Fruit fly (Drosophila melanogaster) whole organism, embryonic: ENCODE measurements around the gene smg.

Source experiments
- ATbp ChIP-seq: fragments of 200-800 bp; sonication (Bioruptor generic); optimal IDR thresholded peaks from 2 replicates; lab custom pipeline; 2017; ENCODE audit warnings: missing biosample characterization, mild to moderate bottlenecking, missing genetic modification characterization, missing genetic modification reagents
- Bdp1 ChIP-seq: fragments of 200-800 bp; sonication (Bioruptor generic); optimal IDR thresholded peaks from 3 replicates; lab custom pipeline; 2016; ENCODE audit warnings: missing biosample characterization, missing genetic modification characterization
- CG11093 ChIP-seq: fragments of 200-800 bp; sonication (Bioruptor generic); IDR thresholded peaks from 3 replicates; pipeline ENCODE4 v1.3.6; 2022; ENCODE audit warnings: missing biosample characterization, missing genetic modification characterization
- CG11398 ChIP-seq: fragments of 200-800 bp; sonication (Bioruptor generic); optimal IDR thresholded peaks from 2 replicates; lab custom pipeline; 2016; ENCODE audit warnings: missing biosample characterization, missing genetic modification characterization
- CG13894 ChIP-seq: fragments of 200-800 bp; sonication (Bioruptor generic); optimal IDR thresholded peaks from 3 replicates; lab custom pipeline; 2018; ENCODE audit warnings: missing biosample characterization, mild to moderate bottlenecking, missing genetic modification characterization, moderate library complexity
- CG14710 ChIP-seq: fragments of 200-800 bp; sonication (Bioruptor generic); optimal IDR thresholded peaks from 3 replicates; lab custom pipeline; 2019; ENCODE audit warnings: missing biosample characterization, mild to moderate bottlenecking, missing genetic modification characterization, moderate library complexity
- CG16863 ChIP-seq: fragments of 200-800 bp; sonication (Bioruptor generic); optimal IDR thresholded peaks from 3 replicates; lab custom pipeline; 2016; ENCODE audit warnings: missing biosample characterization, missing genetic modification characterization
- CG17802 ChIP-seq: fragments of 200-800 bp; sonication (Bioruptor generic); optimal IDR thresholded peaks from 2 replicates; lab custom pipeline; 2018; ENCODE audit warnings: missing biosample characterization, mild to moderate bottlenecking, missing genetic modification characterization, moderate library complexity
- CG18599 ChIP-seq: fragments of 200-800 bp; sonication (Bioruptor generic); optimal IDR thresholded peaks from 3 replicates; lab custom pipeline; 2017; ENCODE audit warnings: missing biosample characterization, missing genetic modification characterization, mild to moderate bottlenecking, moderate library complexity, missing genetic modification reagents
- CG31365 ChIP-seq: fragments of 200-800 bp; sonication (Bioruptor generic); optimal IDR thresholded peaks from 2 replicates; lab custom pipeline; 2018; ENCODE audit warnings: missing biosample characterization, mild to moderate bottlenecking, missing genetic modification characterization
- CG3163 ChIP-seq: fragments of 200-800 bp; sonication (Bioruptor generic); optimal IDR thresholded peaks from 3 replicates; lab custom pipeline; 2016; ENCODE audit warnings: missing biosample characterization, missing genetic modification characterization
- CG32532 ChIP-seq: fragments of 200-800 bp; sonication (Bioruptor generic); IDR thresholded peaks from 2 replicates; pipeline ENCODE4 v1.3.6; 2022; ENCODE audit warnings: missing biosample characterization, missing genetic modification characterization
- CG34224 ChIP-seq: fragments of 200-800 bp; sonication (Bioruptor generic); IDR thresholded peaks from 3 replicates; pipeline ENCODE4 v1.3.6; 2022; ENCODE audit warnings: missing biosample characterization, missing genetic modification characterization; ENCODE audit not compliant: partially characterized antibody
- CG4424 ChIP-seq: fragments of 200-800 bp; sonication (Bioruptor generic); optimal IDR thresholded peaks from 3 replicates; lab custom pipeline; 2016; ENCODE audit warnings: missing biosample characterization, missing genetic modification characterization
- CG5180 ChIP-seq: fragments of 200-800 bp; sonication (Bioruptor generic); optimal IDR thresholded peaks from 3 replicates; lab custom pipeline; 2017; ENCODE audit warnings: missing biosample characterization, missing genetic modification characterization, mild to moderate bottlenecking, moderate library complexity, missing genetic modification reagents
- CG6254 ChIP-seq: fragments of 200-800 bp; sonication (Bioruptor generic); optimal IDR thresholded peaks from 3 replicates; lab custom pipeline; 2017; ENCODE audit warnings: mild to moderate bottlenecking, missing biosample characterization, missing genetic modification reagents, missing genetic modification characterization
- CG6654 ChIP-seq: fragments of 200-800 bp; sonication (Bioruptor generic); optimal IDR thresholded peaks from 2 replicates; lab custom pipeline; 2017; ENCODE audit warnings: missing biosample characterization, mild to moderate bottlenecking, missing genetic modification characterization
- CG7928 ChIP-seq: fragments of 200-800 bp; sonication (Bioruptor generic); optimal IDR thresholded peaks from 2 replicates; lab custom pipeline; 2017; ENCODE audit warnings: missing biosample characterization, mild to moderate bottlenecking, missing genetic modification characterization
- CG9215 ChIP-seq: fragments of 200-800 bp; sonication (Bioruptor generic); IDR thresholded peaks from 2 replicates; pipeline ENCODE4 v1.3.6; 2022; ENCODE audit warnings: missing biosample characterization, missing genetic modification characterization
- CTCF ChIP-seq: fragments of 200-800 bp; sonication (Bioruptor generic); optimal IDR thresholded peaks from 2 replicates; lab custom pipeline; 2017; ENCODE audit warnings: missing biosample characterization, mild to moderate bottlenecking, missing genetic modification characterization, moderate library complexity
- D19B ChIP-seq: fragments of 200-800 bp; sonication (Bioruptor generic); optimal IDR thresholded peaks from 2 replicates; lab custom pipeline; 2017; ENCODE audit warnings: missing biosample characterization, mild to moderate bottlenecking, missing genetic modification characterization
- Deaf1 ChIP-seq: fragments of 200-800 bp; optimal IDR thresholded peaks from 3 replicates; lab custom pipeline; 2019; ENCODE audit warnings: missing biosample characterization, mild to moderate bottlenecking, missing genetic modification characterization, moderate library complexity
- ERR ChIP-seq: fragments of 200-800 bp; sonication (Bioruptor generic); optimal IDR thresholded peaks from 2 replicates; lab custom pipeline; 2016; ENCODE audit warnings: missing biosample characterization, missing genetic modification characterization
- Ets65A ChIP-seq: fragments of 200-800 bp; sonication (Bioruptor generic); peaks from one replicate; lab custom pipeline; 2016; ENCODE audit warnings: missing biosample characterization, missing genetic modification characterization
- HLHmδ ChIP-seq: fragments of 200-800 bp; sonication (Bioruptor generic); optimal IDR thresholded peaks from 2 replicates; lab custom pipeline; 2018; ENCODE audit warnings: missing biosample characterization, mild to moderate bottlenecking, missing genetic modification characterization, moderate library complexity
- Hmr ChIP-seq: fragments of 200-800 bp; sonication (Bioruptor generic); optimal IDR thresholded peaks from 3 replicates; lab custom pipeline; 2017; ENCODE audit warnings: mild to moderate bottlenecking, missing biosample characterization, missing genetic modification reagents, missing genetic modification characterization
- Lhr ChIP-seq: fragments of 200-800 bp; sonication (Bioruptor generic); optimal IDR thresholded peaks from 3 replicates; lab custom pipeline; 2017; ENCODE audit warnings: mild to moderate bottlenecking, missing biosample characterization, missing genetic modification reagents, missing genetic modification characterization
- Lpt ChIP-seq: fragments of >200 bp; optimal IDR thresholded peaks from 2 replicates; lab custom pipeline; 2018; ENCODE audit warnings: missing biosample characterization, missing genetic modification characterization
- Mad ChIP-seq: fragments of 200-800 bp; sonication (Bioruptor generic); optimal IDR thresholded peaks from 2 replicates; lab custom pipeline; 2016; ENCODE audit warnings: missing biosample characterization, missing genetic modification characterization
- Oli ChIP-seq: fragments of 200-800 bp; sonication (Bioruptor generic); optimal IDR thresholded peaks from 2 replicates; lab custom pipeline; 2018; ENCODE audit warnings: missing biosample characterization, mild to moderate bottlenecking, missing genetic modification characterization, moderate library complexity
- YL-1 ChIP-seq: fragments of 200-800 bp; sonication (Bioruptor generic); optimal IDR thresholded peaks from 3 replicates; lab custom pipeline; 2017; ENCODE audit warnings: missing biosample characterization, mild to moderate bottlenecking, missing genetic modification characterization
- bbx ChIP-seq: fragments of 200-800 bp; sonication (Bioruptor generic); IDR thresholded peaks from 2 replicates; pipeline ENCODE4 v1.3.6; 2022; ENCODE audit warnings: missing biosample characterization, missing genetic modification characterization; ENCODE audit not compliant: partially characterized antibody
- bsh ChIP-seq, 2 experiments: fragments of 200-800 bp; sonication (Bioruptor generic); optimal IDR thresholded peaks; 2 replicates each; lab custom pipeline; 2017 to 2018; ENCODE audit warnings: mild to moderate bottlenecking in 2 of 2, missing biosample characterization in 2 of 2, missing genetic modification characterization in 2 of 2, moderate library complexity in 1 of 2
- cg ChIP-seq: fragments of 200-800 bp; sonication (Bioruptor generic); optimal IDR thresholded peaks from 3 replicates; lab custom pipeline; 2019; ENCODE audit warnings: missing biosample characterization, mild to moderate bottlenecking, missing genetic modification characterization, moderate library complexity
- dimm ChIP-seq: fragments of 200-800 bp; sonication (Bioruptor generic); IDR thresholded peaks from 2 replicates; pipeline ENCODE4 v1.3.6; 2022; ENCODE audit warnings: missing biosample characterization, missing genetic modification characterization
- disco-r ChIP-seq: fragments of 200-800 bp; sonication (Bioruptor generic); optimal IDR thresholded peaks from 2 replicates; lab custom pipeline; 2016; ENCODE audit warnings: missing biosample characterization, missing genetic modification characterization
- dm ChIP-seq: fragments of 200-800 bp; sonication (Bioruptor generic); optimal IDR thresholded peaks from 3 replicates; lab custom pipeline; 2016; ENCODE audit warnings: missing biosample characterization, missing genetic modification characterization
- emc ChIP-seq: fragments of 200-800 bp; sonication (Bioruptor generic); optimal IDR thresholded peaks from 2 replicates; lab custom pipeline; 2016; ENCODE audit warnings: missing biosample characterization, missing genetic modification characterization
- en ChIP-seq: fragments of 200-800 bp; sonication (Bioruptor generic); optimal IDR thresholded peaks from 2 replicates; lab custom pipeline; 2016; ENCODE audit warnings: missing biosample characterization, missing genetic modification characterization
- gem ChIP-seq: fragments of 200-800 bp; sonication (Bioruptor generic); optimal IDR thresholded peaks from 2 replicates; lab custom pipeline; 2019; ENCODE audit warnings: missing biosample characterization, mild to moderate bottlenecking, missing genetic modification characterization, moderate library complexity
- gsb-n ChIP-seq: fragments of 200-800 bp; sonication (Bioruptor generic); optimal IDR thresholded peaks from 3 replicates; lab custom pipeline; 2018; ENCODE audit warnings: missing biosample characterization, mild to moderate bottlenecking, missing genetic modification characterization
- lab ChIP-seq: fragments of 200-800 bp; sonication (Bioruptor generic); optimal IDR thresholded peaks from 3 replicates; lab custom pipeline; 2017; ENCODE audit warnings: missing biosample characterization, missing genetic modification characterization, mild to moderate bottlenecking, moderate library complexity, missing genetic modification reagents
- odd ChIP-seq: fragments of 200-800 bp; sonication (Bioruptor generic); optimal IDR thresholded peaks from 2 replicates; lab custom pipeline; 2017; ENCODE audit warnings: missing biosample characterization, mild to moderate bottlenecking, missing genetic modification characterization
- otp ChIP-seq: fragments of 200-800 bp; sonication (Bioruptor generic); IDR thresholded peaks from 3 replicates; pipeline ENCODE4, ENCODE4 v1.3.6; 2022; ENCODE audit warnings: missing biosample characterization, missing genetic modification characterization
- p53 ChIP-seq: fragments of 200-800 bp; sonication (Bioruptor generic); optimal IDR thresholded peaks from 2 replicates; lab custom pipeline; 2016; ENCODE audit warnings: missing biosample characterization, missing genetic modification characterization
- phol ChIP-seq: fragments of 200-800 bp; sonication (Bioruptor generic); optimal IDR thresholded peaks from 3 replicates; lab custom pipeline; 2018; ENCODE audit warnings: missing biosample characterization, mild to moderate bottlenecking, missing genetic modification characterization, moderate library complexity
- rib ChIP-seq: fragments of 200-800 bp; sonication (Bioruptor generic); IDR thresholded peaks from 2 replicates; pipeline ENCODE4 v1.3.6; 2022; ENCODE audit warnings: missing biosample characterization, missing genetic modification characterization
- slou ChIP-seq: fragments of 200-800 bp; sonication (Bioruptor generic); optimal IDR thresholded peaks from 3 replicates; lab custom pipeline; 2016; ENCODE audit warnings: missing biosample characterization, missing genetic modification characterization
- tll ChIP-seq, 2 experiments: fragments of 200-800 bp in 1 of 2; fragments of >200 bp in 1 of 2; sonication (Bioruptor generic) in 1 of 2; optimal IDR thresholded peaks; 2 replicates each; lab custom pipeline; 2017 to 2019; ENCODE audit warnings: missing biosample characterization in 2 of 2, missing genetic modification characterization in 2 of 2, mild to moderate bottlenecking in 1 of 2, moderate library complexity in 1 of 2

smg gene

DNA sequence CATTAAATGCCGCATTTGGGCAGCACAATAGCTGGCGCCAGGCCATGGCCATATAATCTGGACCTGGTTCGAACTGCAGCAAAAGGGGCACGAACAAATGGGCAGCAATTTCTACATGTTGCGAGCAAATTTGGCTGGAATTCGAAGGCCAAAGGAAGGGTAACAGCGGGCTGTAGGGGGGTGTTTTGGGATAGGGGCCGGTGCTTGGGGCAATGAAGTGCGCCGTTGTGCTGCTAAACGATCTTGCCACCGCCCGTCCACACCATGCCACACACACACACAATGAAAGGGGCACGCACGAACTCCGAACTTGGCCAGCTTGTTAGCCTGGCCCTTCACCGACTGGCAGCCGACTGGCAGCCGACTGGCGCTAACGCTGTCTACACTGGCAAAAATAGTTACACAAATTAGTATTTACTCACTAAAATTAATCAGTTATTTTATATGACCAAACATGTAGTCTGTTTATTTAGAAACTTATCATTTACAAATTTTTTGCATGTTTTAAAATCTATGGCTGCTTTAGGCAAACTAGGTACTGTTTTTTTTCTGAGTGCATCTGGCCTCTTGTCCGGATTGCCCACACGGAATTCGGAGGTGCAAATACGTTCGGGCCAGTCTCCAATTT is 36.3 kb upstream of the smg start (continued):
- TF ChIP-seq CG16863 (GFP tag; lab: Kevin White, UChicago) (peak; percentile 59), CG4424 (GFP tag; lab: Kevin White, UChicago) (peak; percentile 83), gem (tag; lab: Kevin White, UChicago) (peak; percentile 30), CG3163 (GFP tag; lab: Kevin White, UChicago) (no peak), ERR (GFP tag; lab: Kevin White, UChicago) (no peak), CG13894 (no peak), en (GFP tag; lab: Kevin White, UChicago) (no peak), Lpt (no peak), D19B (GFP tag; lab: Kevin White, UChicago) (no peak), gsb-n (peak; percentile 15), CG6254 (peak; percentile 67), CG14710 (tag; lab: Kevin White, UChicago) (peak; percentile 83), CG31365 (tag; lab: Kevin White, UChicago) (no peak), odd (GFP tag; lab: Kevin White, UChicago) (no peak), lab (GFP tag; lab: Kevin White, UChicago) (peak; percentile 51), dm (GFP tag; lab: Kevin White, UChicago) (no peak), rib (GFP tag; lab: Robert Waterston, UW) (no peak), Deaf1 (tag; lab: Kevin White, UChicago) (peak; percentile 70), cg (GFP tag; lab: Kevin White, UChicago) (no peak), bbx (no peak), p53 (GFP tag; lab: Kevin White, UChicago) (no peak), CG5180 (GFP tag; lab: Kevin White, UChicago) (peak; percentile 43), otp (GFP tag; lab: Robert Waterston, UW) (peak; percentile 72; the same call in 2 of the 3 replicates), Mad (GFP tag; lab: Kevin White, UChicago) (no peak), disco-r (no peak), CG11093 (GFP tag; lab: Robert Waterston, UW) (peak; percentile 68; the same call in 2 of the 3 replicates), slou (GFP tag; lab: Kevin White, UChicago) (no peak), Oli (tag; lab: Kevin White, UChicago) (peak; percentile 63), CTCF (no peak), YL-1 (no peak), tll (GFP tag; optimal IDR thresholded peaks at IDR 0.05; lab: Kevin White, UChicago) (no peak), phol (peak; percentile 87), CG32532 (0 out of 2 replicates have a peak, but pooled peaks have one; percentile 12), CG9215 (GFP tag; lab: Robert Waterston, UW) (0 out of 2 replicates have a peak, but pooled peaks have one; percentile 6), CG7928 (GFP tag; lab: Kevin White, UChicago) (no peak), Hmr (GFP tag; lab: Kevin White, UChicago) (no peak), CG34224 (no peak), CG11398 (GFP tag; lab: Kevin White, UChicago) (peak; percentile 5), emc (GFP tag; lab: Kevin White, UChicago) (no peak), bsh (GFP tag; optimal IDR thresholded peaks at IDR 0.05; lab: Kevin White, UChicago) (peak in 1 of 2 experiments; percentile 67), dimm (GFP tag; lab: Robert Waterston, UW) (0 out of 2 replicates have a peak, but pooled peaks have one; percentile 15), CG17802 (peak; percentile 0), Lhr (GFP tag; lab: Kevin White, UChicago) (no peak), CG6654 (GFP tag; lab: Kevin White, UChicago) (peak; percentile 31), CG18599 (peak; percentile 67), HLHmδ (no peak), ATbp (GFP tag; lab: Kevin White, UChicago) (no peak), Ets65A (GFP tag; lab: Kevin White, UChicago) (no peak), Bdp1 (no peak)
